Fruit fly (Drosophila melanogaster) whole organism, wandering third instar larva: ENCODE data around the gene CG11737.

ENCODE experiments used
- br ChIP-seq: fragments of 200-800 bp; sonication (Bioruptor generic); optimal IDR thresholded peaks from 2 replicates; lab custom pipeline; 2016; ENCODE audit warnings: missing biosample characterization, missing genetic modification characterization
- fru ChIP-seq: fragments of 200-800 bp; sonication (Bioruptor generic); optimal IDR thresholded peaks from 3 replicates; lab custom pipeline; 2016; ENCODE audit warnings: missing biosample characterization, mild to moderate bottlenecking, missing genetic modification characterization
- h ChIP-seq: fragments of 200-800 bp; sonication (Bioruptor generic); optimal IDR thresholded peaks from 3 replicates; lab custom pipeline; 2016; ENCODE audit warnings: missing biosample characterization, mild to moderate bottlenecking, missing genetic modification characterization

DNA sequence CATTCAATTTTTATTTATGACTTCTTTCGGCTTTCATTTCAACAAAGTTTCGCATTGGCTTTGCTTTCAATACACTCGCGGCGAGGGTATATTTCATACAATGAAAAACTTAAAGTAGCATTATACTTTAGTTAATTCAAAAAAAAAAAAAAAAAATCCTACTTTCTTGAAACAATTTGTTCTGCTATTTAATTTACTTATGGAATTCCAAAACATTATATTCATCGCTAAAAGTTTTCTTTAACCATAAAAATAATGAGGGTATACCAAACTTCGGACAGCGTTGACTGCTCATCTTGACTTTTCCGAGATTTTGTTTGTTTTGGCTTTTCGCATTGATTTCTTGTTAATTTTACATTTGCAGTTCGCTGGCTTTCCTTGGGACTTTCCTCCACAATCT, 47.1 kb upstream of the CG11737 start:
- TF ChIP-seq fru (peak; percentile 38), h (GFP tag; lab: Kevin White, UChicago) (peak; percentile 39), br (GFP tag; lab: Kevin White, UChicago) (no peak)
